Worm (Caenorhabditis elegans) whole organism, young adult: ENCODE data around the gene cyp-14A4.
A peak's percentile ranks its signal among the peaks of the same experiment; 100 is the strongest.

ENCODE experiments used
- F22D6.2 ChIP-seq: sonication (generic microtip); optimal IDR thresholded peaks from 2 replicates; lab custom pipeline; 2016; ENCODE audit warnings: mild to moderate bottlenecking, missing genetic modification characterization, missing compliant biosample characterization
- F33H1.4 ChIP-seq: fragments of 200-800 bp; sonication (Bioruptor generic); IDR thresholded peaks from 2 replicates; pipeline ENCODE4 v1.3.6; 2022; ENCODE audit warnings: missing genetic modification reagents, missing genetic modification characterization, missing compliant biosample characterization
- F55B11.4 ChIP-seq: sonication (generic microtip); optimal IDR thresholded peaks from 2 replicates; lab custom pipeline; 2016; ENCODE audit warnings: missing compliant biosample characterization, missing genetic modification characterization, borderline replicate concordance; ENCODE audit not compliant: insufficient read depth
- Y53F4B.3 ChIP-seq: fragments of 200-800 bp; sonication (Bioruptor generic); IDR thresholded peaks from 2 replicates; pipeline ENCODE4 v1.3.6; 2022; ENCODE audit warnings: missing genetic modification reagents, missing genetic modification characterization, missing compliant biosample characterization
- Y67H2A.10 ChIP-seq: fragments of 200-800 bp; sonication (Bioruptor generic); conservative IDR thresholded peaks from 2 replicates; pipeline ENCODE4 v1.3.6; 2022; ENCODE audit warnings: missing genetic modification reagents, missing genetic modification characterization, missing compliant biosample characterization
- Y79H2A.3 ChIP-seq: fragments of 200-800 bp; sonication (Bioruptor generic); conservative IDR thresholded peaks from 2 replicates; pipeline ENCODE4 v1.3.6; 2022; ENCODE audit warnings: missing genetic modification reagents, missing genetic modification characterization, missing compliant biosample characterization
- Y95B8A.8 ChIP-seq: fragments of 200-800 bp; sonication (Bioruptor generic); IDR thresholded peaks from 2 replicates; pipeline ENCODE4 v1.3.6; 2022; ENCODE audit warnings: missing genetic modification reagents, missing genetic modification characterization, missing compliant biosample characterization
- ZK185.1 ChIP-seq: sonication (generic microtip); optimal IDR thresholded peaks from 2 replicates; lab custom pipeline; 2016; ENCODE audit warnings: mild to moderate bottlenecking, missing genetic modification characterization, missing compliant biosample characterization; ENCODE audit not compliant: poor library complexity, severe bottlenecking
- ama-1 ChIP-seq, 3 experiments: fragments of 150-350 bp in 1 of 3; sonication (generic microtip) in 2 of 3; optimal IDR thresholded peaks; 2 replicates each; lab custom pipeline; 2014 to 2018; ENCODE audit warnings: missing biosample characterization in 2 of 3, missing genetic modification characterization in 2 of 3, missing genetic modification reagents in 2 of 3
- attf-6 ChIP-seq: fragments of 200-800 bp; sonication (Bioruptor generic); IDR thresholded peaks from 2 replicates; pipeline ENCODE4 v1.3.6; 2022; ENCODE audit warnings: missing genetic modification reagents, missing genetic modification characterization, missing compliant biosample characterization
- ceh-58 ChIP-seq: fragments of 200-800 bp; sonication (Bioruptor generic); IDR thresholded peaks from 2 replicates; pipeline ENCODE4 v1.3.6; 2022; ENCODE audit warnings: missing genetic modification characterization, missing compliant biosample characterization
- ceh-79 ChIP-seq: sonication (generic microtip); optimal IDR thresholded peaks from 2 replicates; lab custom pipeline; 2017; ENCODE audit warnings: mild to moderate bottlenecking, missing genetic modification characterization, missing compliant biosample characterization
- ceh-91 ChIP-seq: fragments of 200-800 bp; sonication (Bioruptor generic); IDR thresholded peaks from 2 replicates; pipeline ENCODE4 v1.3.6; 2022; ENCODE audit warnings: missing genetic modification reagents, missing genetic modification characterization, missing compliant biosample characterization
- chd-7 ChIP-seq: sonication (generic microtip); optimal IDR thresholded peaks from 2 replicates; lab custom pipeline; 2016; ENCODE audit warnings: mild to moderate bottlenecking, missing genetic modification characterization, moderate library complexity, missing compliant biosample characterization
- efl-1 ChIP-seq: fragments of 150-350 bp; optimal IDR thresholded peaks from 2 replicates; lab custom pipeline; 2014; ENCODE audit warnings: missing biosample characterization, missing genetic modification reagents, missing genetic modification characterization
- ekl-4 ChIP-seq: fragments of 200-800 bp; sonication (Bioruptor generic); IDR thresholded peaks from 2 replicates; pipeline ENCODE4 v1.3.6; 2022; ENCODE audit warnings: missing genetic modification reagents, missing genetic modification characterization, missing compliant biosample characterization
- gei-17 ChIP-seq: fragments of 200-800 bp; sonication (Bioruptor generic); optimal IDR thresholded peaks from 2 replicates; lab custom pipeline; 2018; ENCODE audit warnings: mild to moderate bottlenecking, missing genetic modification characterization, missing compliant biosample characterization
- hlh-12 ChIP-seq: sonication (generic microtip); optimal IDR thresholded peaks from 2 replicates; lab custom pipeline; 2016; ENCODE audit warnings: missing genetic modification characterization, missing compliant biosample characterization
- hmg-1.2 ChIP-seq: fragments of 200-800 bp; sonication (Bioruptor generic); IDR thresholded peaks from 2 replicates; pipeline ENCODE4 v1.3.6; 2022; ENCODE audit warnings: missing genetic modification reagents, missing genetic modification characterization, missing compliant biosample characterization
- hrde-1 ChIP-seq: sonication (generic microtip); optimal IDR thresholded peaks from 2 replicates; lab custom pipeline; 2016; ENCODE audit warnings: missing genetic modification characterization, mild to moderate bottlenecking, missing compliant biosample characterization, moderate library complexity, missing genotype, missing genetic modification reagents, borderline replicate concordance
- lag-1 ChIP-seq: fragments of 200-800 bp; sonication (Bioruptor generic); IDR thresholded peaks from 2 replicates; pipeline ENCODE4 v1.3.6; 2022; ENCODE audit warnings: missing genetic modification reagents, missing genetic modification characterization, missing compliant biosample characterization
- let-607 ChIP-seq, 2 experiments: fragments of 200-800 bp in 1 of 2; sonication (Bioruptor generic) in 1 of 2; sonication (generic microtip) in 1 of 2; optimal IDR thresholded peaks; 2 replicates each; lab custom pipeline; 2016 to 2018; ENCODE audit warnings: mild to moderate bottlenecking in 2 of 2, missing compliant biosample characterization in 2 of 2, missing genetic modification characterization in 2 of 2, moderate library complexity in 2 of 2, missing genotype in 1 of 2
- madf-10 ChIP-seq: sonication (generic microtip); optimal IDR thresholded peaks from 2 replicates; lab custom pipeline; 2016; ENCODE audit warnings: mild to moderate bottlenecking, missing genetic modification characterization, missing compliant biosample characterization
- madf-6 ChIP-seq: fragments of 200-800 bp; sonication (Bioruptor generic); IDR thresholded peaks from 2 replicates; pipeline ENCODE4 v1.3.6; 2022; ENCODE audit warnings: missing genetic modification reagents, missing genetic modification characterization, missing compliant biosample characterization
- nhr-80 ChIP-seq: sonication (generic microtip); optimal IDR thresholded peaks from 2 replicates; lab custom pipeline; 2016; ENCODE audit warnings: missing genetic modification characterization, missing compliant biosample characterization
- nhr-90 ChIP-seq: sonication (generic microtip); optimal IDR thresholded peaks from 2 replicates; lab custom pipeline; 2016; ENCODE audit warnings: missing genotype, mild to moderate bottlenecking, missing genetic modification characterization, missing compliant biosample characterization
- pbrm-1 ChIP-seq: fragments of 200-800 bp; sonication (Bioruptor generic); IDR thresholded peaks from 2 replicates; pipeline ENCODE4 v1.3.6; 2022; ENCODE audit warnings: missing genetic modification reagents, missing genetic modification characterization, missing compliant biosample characterization
- rec-8 ChIP-seq, 2 experiments: sonication (generic microtip); optimal IDR thresholded peaks; 2 replicates each; lab custom pipeline; 2016; ENCODE audit warnings: mild to moderate bottlenecking in 2 of 2, missing genetic modification characterization in 2 of 2, missing genetic modification reagents in 2 of 2, missing genotype in 2 of 2, missing biosample characterization in 1 of 2, missing compliant biosample characterization in 1 of 2, moderate library complexity in 1 of 2
- snpc-3.4 ChIP-seq: sonication (generic microtip); optimal IDR thresholded peaks from 2 replicates; lab custom pipeline; 2017; ENCODE audit warnings: missing genetic modification characterization, mild to moderate bottlenecking, missing compliant biosample characterization, antibody characterized with exemption, moderate library complexity, missing genotype, missing genetic modification reagents
- somi-1 ChIP-seq: fragments of 200-800 bp; sonication (Bioruptor generic); optimal IDR thresholded peaks from 2 replicates; lab custom pipeline; 2018; ENCODE audit warnings: mild to moderate bottlenecking, missing genetic modification characterization, missing compliant biosample characterization
- tbp1 ChIP-seq: fragments of 200-800 bp; sonication (Bioruptor generic); optimal IDR thresholded peaks from 2 replicates; lab custom pipeline; 2018; ENCODE audit warnings: mild to moderate bottlenecking, missing genetic modification characterization, missing compliant biosample characterization
- tlf-1 ChIP-seq: fragments of 200-800 bp; sonication (Bioruptor generic); optimal IDR thresholded peaks from 2 replicates; lab custom pipeline; 2018; ENCODE audit warnings: mild to moderate bottlenecking, missing genetic modification characterization, missing compliant biosample characterization
- ztf-22 ChIP-seq: fragments of 200-800 bp; sonication (Bioruptor generic); optimal IDR thresholded peaks from 2 replicates; lab custom pipeline; 2018; ENCODE audit warnings: mild to moderate bottlenecking, missing genetic modification characterization, moderate library complexity, missing compliant biosample characterization
- ztf-25 ChIP-seq: fragments of 200-800 bp; sonication (Bioruptor generic); IDR thresholded peaks from 2 replicates; pipeline ENCODE4 v1.3.6; 2022; ENCODE audit warnings: missing genetic modification reagents, missing genetic modification characterization, missing compliant biosample characterization

cyp-14A4 gene

ce11 chrX:13328034-13328433, 44.0 kb upstream of the cyp-14A4 start, which contains the start of gene sir-2.2 (continued):
- TF ChIP-seq nhr-90 = no peak
- no peak for TF ChIP-seq ama-1 (optimal IDR thresholded peaks at IDR 0.05; lab: Kevin White, UChicago)
- no peak for TF ChIP-seq ama-1 (GFP tag; optimal IDR thresholded peaks at IDR 0.05; lab: Kevin White, UChicago)
- peak; percentile 1 for TF ChIP-seq tbp1
- TF ChIP-seq chd-7 (tag; lab: Kevin White, UChicago) = no peak
- no peak for TF ChIP-seq F33H1.4 (GFP tag; lab: Robert Waterston, UW)
- TF ChIP-seq hlh-12 (tag; lab: Kevin White, UChicago) = no peak
- TF ChIP-seq ceh-91 (GFP tag; lab: Robert Waterston, UW) = no peak
- TF ChIP-seq let-607 (tag; optimal IDR thresholded peaks at IDR 0.05; lab: Kevin White, UChicago) = peak in 1 of 2 experiments; percentile 4
- no peak for TF ChIP-seq Y79H2A.3 (GFP tag; lab: Robert Waterston, UW)
- no peak for TF ChIP-seq F22D6.2 (tag; lab: Kevin White, UChicago)

ce11 chrX:13325039-13325438, 41.0 kb upstream of the cyp-14A4 start:
- TF ChIP-seq efl-1 (GFP tag; lab: Kevin White, UChicago) (no peak), ZK185.1 (tag; lab: Kevin White, UChicago) (no peak), somi-1 (GFP tag; lab: Kevin White, UChicago) (peak; percentile 30)
- TF ChIP-seq, all 124 proteins: peak for 1

ce11 chrX:13324326-13324725, 40.3 kb upstream of the cyp-14A4 start:
- TF ChIP-seq attf-6 (no peak), Y67H2A.10 (GFP tag; lab: Robert Waterston, UW) (no peak), ceh-79 (tag; lab: Kevin White, UChicago) (no peak), snpc-3.4 (no peak), rec-8 (tag; optimal IDR thresholded peaks at IDR 0.05; lab: Kevin White, UChicago) (no peak), madf-6 (GFP tag; lab: Robert Waterston, UW) (no peak), Y53F4B.3 (no peak), gei-17 (GFP tag; lab: Kevin White, UChicago) (no peak), ztf-25 (GFP tag; lab: Robert Waterston, UW) (no peak), hmg-1.2 (GFP tag; lab: Robert Waterston, UW) (no peak), ekl-4 (no peak), F55B11.4 (tag; lab: Kevin White, UChicago) (no peak), ztf-22 (GFP tag; lab: Kevin White, UChicago) (no peak), F22D6.2 (tag; lab: Kevin White, UChicago) (no peak), madf-10 (tag; lab: Kevin White, UChicago) (no peak), tlf-1 (no peak), ceh-58 (GFP tag; lab: Robert Waterston, UW) (no peak), lag-1 (no peak)

ce11 chrX:13323697-13324096, 39.7 kb upstream of the cyp-14A4 start:
- TF ChIP-seq nhr-80 (no peak), pbrm-1 (GFP tag; lab: Robert Waterston, UW) (no peak), hrde-1 (tag; lab: Kevin White, UChicago) (no peak), Y95B8A.8 (GFP tag; lab: Robert Waterston, UW) (no peak)
- TF ChIP-seq, all 124 proteins: peak for 0
